Worm (Caenorhabditis elegans): ENCODE measurements around the gene R04B5.7.

R04B5.7 gene

ce11 chrV:10090461-10090860 is at the start of gene R04B5.7:
Gene R04B5.7 (minus strand): TSS chrV:10090561.
- TF ChIP-seq gmeb-1 (tag; optimal IDR thresholded peaks at IDR 0.05) (no peak), nhr-12 (tag; optimal IDR thresholded peaks at IDR 0.05) (no peak), zag-1 (tag; optimal IDR thresholded peaks at IDR 0.05) (no peak), C34F6.9 (tag; optimal IDR thresholded peaks at IDR 0.05) (no peak), lin-13 (GFP tag; optimal IDR thresholded peaks at IDR 0.05) (no peak), nhr-77 (tag; optimal IDR thresholded peaks at IDR 0.05) (no peak), nhr-10 (tag; optimal IDR thresholded peaks at IDR 0.05) (no peak), nhr-11 (tag; optimal IDR thresholded peaks at IDR 0.05) (no peak)

- TF ChIP-seq gmeb-1 (tag; optimal IDR thresholded peaks at IDR 0.05) (no peak), fos-1 (tag; optimal IDR thresholded peaks at IDR 0.05) (no peak), lsy-2 (tag; optimal IDR thresholded peaks at IDR 0.05) (peak in 1 of 2 experiments; percentile 38), lin-13 (GFP tag; optimal IDR thresholded peaks at IDR 0.05) (peak; percentile 47), C34F6.9 (tag; optimal IDR thresholded peaks at IDR 0.05) (peak; percentile 55), nhr-25 (tag; optimal IDR thresholded peaks at IDR 0.05) (no peak), sma-3 (GFP tag; optimal IDR thresholded peaks at IDR 0.05) (no peak), nhr-6 (tag; optimal IDR thresholded peaks at IDR 0.05) (no peak), mbf-1 (tag; optimal IDR thresholded peaks at IDR 0.05) (no peak), crh-2 (tag; optimal IDR thresholded peaks at IDR 0.05) (no peak), snpc-4 (tag; optimal IDR thresholded peaks at IDR 0.05) (peak; percentile 65), unc-55 (GFP tag; optimal IDR thresholded peaks at IDR 0.05) (peak; percentile 51), nhr-129 (tag; optimal IDR thresholded peaks at IDR 0.05) (peak; percentile 14), mab-5 (tag; optimal IDR thresholded peaks at IDR 0.05) (no peak)
Observed at ce11 chrV:10134077-10134693, 43.8 kb upstream of the R04B5.7 start, which contains the start of the genes C08B6.18, wdr-20 and C08B6.8. Gene C08B6.18 (minus strand): TSS chrV:10134127. Gene wdr-20 (minus strand): TSS chrV:10134158. Gene C08B6.8 (plus strand): TSS chrV:10134643.

ce11 chrV:10133277-10133676 is 42.9 kb upstream of the R04B5.7 start:
- TF ChIP-seq lin-11 (tag; optimal IDR thresholded peaks at IDR 0.05) (no peak), lin-13 (GFP tag; optimal IDR thresholded peaks at IDR 0.05) (no peak)

ce11 chrV:10130195-10130594 is 39.8 kb upstream of the R04B5.7 start, which contains the start of gene aos-1:
Gene aos-1 (minus strand): TSS chrV:10130295.
- no peak for TF ChIP-seq C34F6.9 (tag; optimal IDR thresholded peaks at IDR 0.05)
- no peak for TF ChIP-seq mbf-1 (tag; optimal IDR thresholded peaks at IDR 0.05)
- TF ChIP-seq nhr-23 (tag; optimal IDR thresholded peaks at IDR 0.05) = no peak
- TF ChIP-seq skn-1 (tag; optimal IDR thresholded peaks at IDR 0.05) = no peak
- TF ChIP-seq R02D3.7 (tag; optimal IDR thresholded peaks at IDR 0.05) = no peak
- TF ChIP-seq lin-11 (tag; optimal IDR thresholded peaks at IDR 0.05) = no peak
- no peak for TF ChIP-seq sma-9 (GFP tag; optimal IDR thresholded peaks at IDR 0.05)
- TF ChIP-seq sma-9 (tag; optimal IDR thresholded peaks at IDR 0.05) = no peak
- TF ChIP-seq blmp-1 (tag; optimal IDR thresholded peaks at IDR 0.05; ENCODE audit: insufficient read depth) = no peak
- no peak for TF ChIP-seq nhr-12 (tag; optimal IDR thresholded peaks at IDR 0.05)
- no peak for TF ChIP-seq nhr-129 (tag; optimal IDR thresholded peaks at IDR 0.05)
- TF ChIP-seq gmeb-1 (tag; optimal IDR thresholded peaks at IDR 0.05) = no peak

- TF ChIP-seq fos-1 (tag; optimal IDR thresholded peaks at IDR 0.05) = peak; percentile 20
- TF ChIP-seq unc-39 (tag; optimal IDR thresholded peaks at IDR 0.05) = no peak
Observed at ce11 chrV:10124799-10125548, 34.6 kb upstream of the R04B5.7 start, which contains the start of gene C08B6.10. Gene C08B6.10 (plus strand): TSS chrV:10125498.

- TF ChIP-seq Y55F3AM.14 (GFP tag; optimal IDR thresholded peaks at IDR 0.05) (no peak), zag-1 (tag; optimal IDR thresholded peaks at IDR 0.05) (no peak), sem-4 (tag; optimal IDR thresholded peaks at IDR 0.05) (no peak), ztf-11 (tag; optimal IDR thresholded peaks at IDR 0.05) (no peak), nhr-6 (tag; optimal IDR thresholded peaks at IDR 0.05) (no peak), unc-55 (GFP tag; optimal IDR thresholded peaks at IDR 0.05) (no peak), ztf-1 (GFP tag; conservative IDR thresholded peaks at IDR 0.05) (no peak), nhr-237 (tag; optimal IDR thresholded peaks at IDR 0.05) (no peak), peb-1 (tag; optimal IDR thresholded peaks at IDR 0.05) (no peak), nhr-21 (tag; optimal IDR thresholded peaks at IDR 0.05) (no peak), nhr-12 (tag; optimal IDR thresholded peaks at IDR 0.05) (no peak), nhr-10 (tag; optimal IDR thresholded peaks at IDR 0.05) (no peak), skn-1 (tag; optimal IDR thresholded peaks at IDR 0.05) (no peak), unc-62 (GFP tag; optimal IDR thresholded peaks at IDR 0.05) (no peak), lin-11 (tag; optimal IDR thresholded peaks at IDR 0.05) (no peak), sma-9 (GFP tag; optimal IDR thresholded peaks at IDR 0.05) (no peak), sma-9 (tag; optimal IDR thresholded peaks at IDR 0.05) (no peak), ZK546.5 (tag; optimal IDR thresholded peaks at IDR 0.05) (no peak), egl-27 (tag; optimal IDR thresholded peaks at IDR 0.05) (no peak)
Observed at ce11 chrV:10123324-10123723, 33.0 kb upstream of the R04B5.7 start, which contains the start of gene C08B6.6. Gene C08B6.6 (plus strand): TSS chrV:10123624.
